Worm (Caenorhabditis elegans) whole organism, L4/young adult: ENCODE data around the gene fre-1.

Experiments used
- W03F9.2 ChIP-seq: fragments of 150-350 bp; optimal IDR thresholded peaks from 2 replicates; lab custom pipeline; 2014; ENCODE audit warnings: missing biosample characterization, missing genetic modification characterization
- dao-5 ChIP-seq: sonication (generic microtip); optimal IDR thresholded peaks from 2 replicates; lab custom pipeline; 2016; ENCODE audit warnings: missing genotype, missing genetic modification characterization, moderate library complexity, missing compliant biosample characterization
- him-1 ChIP-seq: sonication (generic microtip); optimal IDR thresholded peaks from 2 replicates; lab custom pipeline; 2016; ENCODE audit warnings: missing genotype, missing genetic modification reagents, missing genetic modification characterization, missing compliant biosample characterization

fre-1 gene

DNA sequence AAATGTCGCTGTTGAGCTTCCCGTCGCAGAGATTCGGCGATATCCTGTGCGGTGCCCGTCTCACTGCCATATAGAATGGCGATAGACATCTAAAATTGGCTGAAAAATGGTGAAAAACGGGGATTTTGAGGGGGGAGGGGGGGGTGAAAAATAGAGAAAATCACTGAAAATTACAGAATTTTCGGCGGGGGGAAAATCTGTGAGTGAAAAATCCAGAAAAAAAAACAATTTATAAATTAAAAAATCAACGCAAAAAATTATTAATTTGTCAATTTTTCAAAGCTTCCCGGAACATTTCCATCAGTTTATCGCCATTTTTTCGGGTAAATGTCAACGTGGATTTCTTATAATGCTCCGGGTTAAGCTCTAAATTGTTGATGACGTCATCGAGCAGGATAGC lies at the start of gene fre-1:
Gene fre-1, minus strand, starts transcription at position 101 of the 400 bp plus-strand sequence.
- TF ChIP-seq dao-5 (tag; lab: Kevin White, UChicago): no peak
- TF ChIP-seq W03F9.2: no peak
- no peak for TF ChIP-seq him-1 (tag; lab: Kevin White, UChicago)

DNA sequence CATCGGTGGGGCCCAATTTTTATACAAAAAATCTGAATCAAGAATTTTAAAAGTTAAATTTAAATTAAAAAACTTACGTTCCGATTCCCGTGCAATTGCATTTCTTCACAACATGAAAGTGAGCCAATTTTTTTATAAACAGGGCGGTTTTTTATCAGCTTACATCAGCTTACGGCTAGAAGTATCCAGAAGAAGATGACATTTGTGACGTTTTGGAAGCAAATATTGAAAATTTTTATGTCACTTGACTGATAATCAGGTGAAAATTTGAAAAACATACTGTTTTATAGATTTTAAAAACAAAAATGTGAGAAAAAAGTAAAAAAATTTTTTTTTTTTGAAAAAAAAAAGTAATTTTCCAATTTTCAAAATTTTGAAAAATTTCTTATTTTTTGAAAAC lies 47.7 kb upstream of the fre-1 start, which contains the start of gene Y113G7A.22:
Gene Y113G7A.22, minus strand, starts transcription at position 101 of the 400 bp plus-strand sequence.
- TF ChIP-seq dao-5 (tag; lab: Kevin White, UChicago): no peak
- TF ChIP-seq him-1 (tag; lab: Kevin White, UChicago): no peak
- no peak for TF ChIP-seq W03F9.2

DNA sequence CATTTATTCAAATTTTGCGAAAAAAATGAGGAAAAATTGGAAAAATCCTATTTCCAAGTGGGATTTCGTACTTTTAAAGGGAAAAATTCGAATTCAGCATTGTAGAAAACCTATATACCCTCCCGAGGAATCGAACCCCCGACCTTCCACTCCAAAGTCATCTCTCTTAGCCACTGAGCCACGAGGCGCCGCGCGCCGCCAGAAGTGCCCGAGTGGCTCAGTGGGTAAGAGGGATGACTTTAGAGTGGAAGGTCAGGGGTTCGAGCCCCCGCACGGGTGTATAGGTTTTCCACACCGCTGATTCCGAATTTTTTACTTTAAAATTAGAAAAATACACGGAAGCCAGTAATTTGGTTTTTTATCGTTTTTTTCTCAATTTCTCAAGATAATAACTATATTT lies 47.3 kb upstream of the fre-1 start:
- TF ChIP-seq dao-5 (tag; lab: Kevin White, UChicago): no peak
- no peak for TF ChIP-seq him-1 (tag; lab: Kevin White, UChicago)
- TF ChIP-seq W03F9.2: no peak

DNA sequence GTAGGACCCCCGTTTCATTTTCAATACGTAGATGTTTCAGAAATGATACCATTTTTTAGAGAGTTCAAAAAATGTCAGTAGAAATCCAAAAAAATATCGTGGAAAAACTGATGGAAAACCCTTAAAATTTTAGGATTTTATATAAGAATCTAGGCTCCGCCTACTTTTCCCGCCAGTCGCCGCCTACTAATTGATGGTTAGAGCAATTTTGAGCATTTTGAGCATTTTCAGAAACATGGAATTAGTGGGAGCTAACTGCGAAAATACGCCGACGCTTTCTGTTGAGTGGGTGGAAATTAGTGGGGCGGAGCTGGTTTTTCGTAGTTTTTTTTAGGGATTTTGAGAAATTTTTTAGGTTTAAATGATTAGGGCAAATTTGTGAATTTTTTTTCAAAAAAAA lies 45.6 kb upstream of the fre-1 start, which contains the start of gene ssu-1:
Gene ssu-1, minus strand, starts transcription at position 101 of the 400 bp plus-strand sequence.
- TF ChIP-seq W03F9.2 (no peak), him-1 (tag; lab: Kevin White, UChicago) (no peak), dao-5 (tag; lab: Kevin White, UChicago) (no peak)

DNA sequence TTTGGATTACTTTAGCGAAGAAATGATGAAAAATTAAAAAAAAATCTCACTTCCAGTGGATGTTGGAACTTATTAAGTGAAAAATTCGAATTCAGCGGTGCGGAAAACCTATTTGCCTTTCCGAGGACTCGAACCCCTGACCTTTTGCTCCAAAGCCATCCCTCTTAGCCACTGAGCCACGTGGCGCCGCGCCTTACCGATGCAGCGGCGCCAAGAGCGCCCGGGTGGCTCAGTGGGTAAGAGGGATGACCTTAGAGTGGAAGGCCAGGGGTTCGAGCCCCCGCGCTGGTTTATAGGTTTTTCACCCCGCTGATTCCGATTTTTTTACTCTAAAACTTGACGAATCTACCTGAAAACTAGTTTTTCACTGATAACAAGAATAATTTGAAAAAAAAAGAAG lies 40.0 kb upstream of the fre-1 start:
- TF ChIP-seq him-1 (tag; lab: Kevin White, UChicago) (no peak), dao-5 (tag; lab: Kevin White, UChicago) (no peak), W03F9.2 (no peak)

DNA sequence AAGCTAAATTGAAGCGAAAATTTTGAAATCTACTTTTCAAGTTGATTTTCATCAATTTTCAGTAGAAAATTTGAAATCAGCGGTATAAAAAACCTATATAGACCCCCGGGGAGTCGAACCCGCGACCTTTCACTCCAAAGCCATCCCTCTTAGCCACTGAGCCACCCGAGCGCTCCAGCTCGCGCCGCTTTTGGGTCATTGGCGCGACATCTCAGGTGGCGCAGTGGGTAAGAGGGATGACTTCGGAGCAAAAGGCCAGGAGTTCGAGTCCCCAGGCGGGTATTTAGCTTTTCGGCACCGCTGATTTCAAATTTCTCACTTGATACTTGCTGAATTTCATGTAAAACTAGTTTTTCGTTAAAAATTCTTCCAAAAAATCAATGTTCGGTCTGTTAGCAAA lies 39.1 kb upstream of the fre-1 start:
- TF ChIP-seq him-1 (tag; lab: Kevin White, UChicago): no peak
- TF ChIP-seq W03F9.2: no peak
- TF ChIP-seq dao-5 (tag; lab: Kevin White, UChicago): no peak

DNA sequence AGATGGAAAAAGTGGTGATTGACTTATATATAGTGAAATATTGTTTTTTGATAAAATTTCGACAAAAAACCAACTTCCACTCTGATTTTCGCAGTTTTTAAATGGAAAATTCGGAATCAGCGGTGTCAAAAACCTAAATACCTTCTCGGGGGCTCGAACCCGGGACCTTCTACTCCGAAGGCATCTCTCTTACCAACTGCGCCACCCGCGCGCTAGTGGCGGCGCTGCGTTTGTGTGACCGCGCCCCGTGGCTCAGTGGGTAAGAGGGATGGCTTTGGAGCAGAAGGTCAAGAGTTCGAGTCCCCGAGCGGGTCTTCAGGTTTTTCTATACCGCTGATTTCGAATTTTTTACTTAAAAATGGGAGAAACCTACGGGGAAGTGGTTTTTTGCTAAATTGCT lies 37.6 kb upstream of the fre-1 start:
- TF ChIP-seq W03F9.2 (no peak), dao-5 (tag; lab: Kevin White, UChicago) (no peak), him-1 (tag; lab: Kevin White, UChicago) (no peak)

DNA sequence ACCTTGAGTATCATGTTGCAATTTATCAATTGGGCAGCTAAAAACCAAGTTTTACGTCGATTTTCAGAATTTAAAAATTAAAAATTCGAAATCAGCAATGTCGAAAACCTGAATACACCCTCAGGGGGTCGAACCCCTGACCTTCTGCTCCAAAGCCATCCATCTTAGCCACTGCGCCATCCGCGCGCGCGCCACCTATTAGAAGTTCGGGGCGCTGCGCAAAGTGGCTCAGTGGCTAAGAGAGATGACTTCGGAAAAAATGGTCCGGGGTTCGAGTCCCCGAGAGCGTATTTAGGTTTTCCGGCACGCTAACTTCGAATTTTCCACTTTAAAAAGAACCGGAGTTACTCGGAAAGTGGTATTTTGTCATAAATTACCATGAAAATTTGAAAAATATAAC lies 36.9 kb upstream of the fre-1 start:
- TF ChIP-seq him-1 (tag; lab: Kevin White, UChicago): no peak
- no peak for TF ChIP-seq W03F9.2
- no peak for TF ChIP-seq dao-5 (tag; lab: Kevin White, UChicago)

DNA sequence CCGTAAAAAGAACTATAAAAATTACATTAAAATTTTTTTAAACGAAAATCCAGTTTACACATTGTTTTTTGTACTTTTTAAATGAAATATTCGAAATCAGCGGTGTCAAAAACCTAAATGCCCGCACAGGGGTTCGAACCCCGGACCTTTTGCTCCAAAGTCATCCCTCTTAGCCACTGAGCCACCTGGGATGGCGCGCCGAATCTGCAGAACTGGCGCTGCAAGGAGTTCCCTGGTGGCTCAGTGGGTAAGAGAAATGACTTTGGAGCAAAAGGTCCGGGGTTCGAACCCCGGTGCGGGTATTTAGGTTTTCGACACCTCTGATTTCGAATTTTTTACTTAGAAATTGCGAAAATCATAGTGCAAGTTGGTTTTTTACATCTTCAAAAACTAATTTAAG lies 36.1 kb upstream of the fre-1 start:
- no peak for TF ChIP-seq dao-5 (tag; lab: Kevin White, UChicago)
- TF ChIP-seq him-1 (tag; lab: Kevin White, UChicago): no peak
- no peak for TF ChIP-seq W03F9.2

DNA sequence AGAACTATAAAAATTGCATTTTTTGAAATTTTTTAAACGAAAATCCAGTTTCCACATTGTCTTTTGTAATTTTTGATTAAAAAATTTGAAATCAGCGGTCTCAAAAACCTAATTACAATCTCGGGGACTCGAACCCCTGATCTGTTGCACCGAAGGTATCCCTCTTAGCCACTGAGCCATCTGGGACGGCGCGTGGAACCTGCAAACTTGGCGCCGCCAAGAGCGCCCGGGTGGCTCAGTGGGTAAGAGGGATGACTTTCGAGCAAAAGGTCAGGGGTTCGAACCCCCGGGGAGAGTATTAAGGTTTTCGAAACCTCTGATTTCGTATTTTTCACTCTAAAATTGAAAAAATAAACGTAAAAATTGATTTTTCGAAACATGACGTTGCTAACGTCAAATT lies 35.5 kb upstream of the fre-1 start:
- no peak for TF ChIP-seq W03F9.2
- TF ChIP-seq him-1 (tag; lab: Kevin White, UChicago): no peak
- no peak for TF ChIP-seq dao-5 (tag; lab: Kevin White, UChicago)

DNA sequence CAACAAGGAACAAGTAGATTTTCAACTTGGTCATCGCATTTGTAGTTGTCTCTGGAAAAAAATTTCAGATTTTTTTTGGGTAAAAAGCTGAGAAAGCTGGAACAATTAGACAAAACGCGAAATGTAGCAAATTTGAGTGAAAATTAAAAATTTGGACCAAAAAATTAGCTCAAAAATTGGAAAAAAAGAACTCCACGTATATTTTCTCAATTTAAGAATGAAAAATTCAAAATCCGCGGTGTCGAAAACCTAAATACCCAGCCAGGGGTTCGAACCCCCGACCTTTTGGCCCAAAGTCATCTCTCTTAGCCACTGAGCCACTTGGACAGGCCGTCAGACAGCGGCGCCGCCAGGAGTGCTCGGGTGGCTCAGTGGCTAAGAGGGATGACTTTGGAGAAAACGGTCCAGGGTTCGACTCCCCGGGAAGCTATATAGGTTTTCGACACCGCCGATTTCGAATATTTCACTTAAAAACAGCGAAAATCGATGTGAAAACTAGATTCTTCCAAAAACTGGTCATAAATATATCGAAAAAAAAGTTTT lies 33.2 kb upstream of the fre-1 start, which contains the start of gene ncx-1:
Gene ncx-1, minus strand, starts transcription at position 51 of the 543 bp plus-strand sequence.
- TF ChIP-seq him-1 (tag; lab: Kevin White, UChicago) (no peak), W03F9.2 (no peak), dao-5 (tag; lab: Kevin White, UChicago) (no peak)

DNA sequence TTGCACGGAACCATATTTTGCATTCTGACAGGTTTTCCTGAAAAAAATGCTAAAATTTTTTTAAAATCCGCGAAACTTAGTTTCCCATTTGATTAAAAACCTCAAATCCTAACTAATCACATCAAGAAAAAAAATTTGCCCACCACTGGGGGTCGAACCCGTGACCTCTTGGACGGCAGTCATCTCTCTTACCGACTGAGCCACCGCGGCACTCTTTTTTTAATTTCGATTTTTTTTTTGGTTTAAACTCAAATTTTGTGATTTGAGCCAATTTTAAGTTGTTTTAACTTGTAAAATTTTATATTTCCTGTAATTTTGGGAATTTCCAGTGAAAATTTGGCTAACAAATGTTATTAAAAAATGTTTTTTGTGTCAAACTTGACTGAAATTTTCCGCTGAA lies 32.2 kb upstream of the fre-1 start:
- TF ChIP-seq dao-5 (tag; lab: Kevin White, UChicago) (no peak), him-1 (tag; lab: Kevin White, UChicago) (no peak), W03F9.2 (no peak)

DNA sequence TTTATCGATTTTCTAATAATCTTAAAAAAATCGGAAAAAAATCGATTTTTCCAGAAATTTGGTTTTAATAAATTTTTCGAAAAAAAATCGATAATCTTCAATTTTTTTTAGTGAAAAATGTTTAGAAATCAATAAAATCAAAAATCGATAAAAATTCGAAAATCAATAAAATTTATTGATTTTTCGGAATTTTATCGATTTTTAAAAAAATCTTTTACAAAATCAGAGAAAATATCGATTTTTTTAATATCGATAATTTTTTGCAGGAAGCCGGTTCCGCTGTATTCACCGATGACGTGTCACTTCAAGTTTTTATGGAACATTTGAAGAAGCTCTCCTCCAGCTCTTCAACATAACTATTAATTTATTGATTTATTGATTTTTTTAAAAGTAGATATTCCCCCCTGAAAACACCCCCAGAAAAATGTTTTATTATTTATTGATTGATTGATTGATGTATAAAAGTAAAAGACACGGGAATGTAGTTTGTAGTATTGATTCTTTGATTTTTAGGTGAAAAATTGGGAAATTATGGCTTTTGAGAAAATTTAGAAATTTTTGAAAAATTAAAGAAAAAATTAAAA lies 17.8 kb upstream of the fre-1 start:
- no peak for TF ChIP-seq him-1 (tag; lab: Kevin White, UChicago)
- TF ChIP-seq W03F9.2: no peak
- no peak for TF ChIP-seq dao-5 (tag; lab: Kevin White, UChicago)

DNA sequence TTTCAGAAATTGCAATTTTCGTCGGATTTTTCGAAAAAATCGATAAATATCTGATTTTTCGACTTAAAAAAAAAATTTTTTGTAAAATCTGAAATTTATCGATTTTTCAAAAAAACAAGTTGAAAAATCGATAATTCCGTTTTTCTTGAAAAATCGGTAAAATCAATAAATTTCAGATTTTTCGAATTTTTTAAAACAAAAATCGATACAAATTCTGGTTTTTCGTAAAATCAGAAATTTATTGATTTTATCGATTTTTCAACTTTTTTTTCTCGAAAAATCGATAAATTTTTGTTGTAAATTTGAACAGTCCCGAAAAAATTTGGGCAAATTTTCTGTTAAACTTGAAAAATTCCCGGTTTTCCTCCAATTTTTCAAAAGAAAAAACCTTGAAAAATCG lies 16.9 kb upstream of the fre-1 start:
- no peak for TF ChIP-seq dao-5 (tag; lab: Kevin White, UChicago)
- TF ChIP-seq him-1 (tag; lab: Kevin White, UChicago): no peak
- TF ChIP-seq W03F9.2: no peak

DNA sequence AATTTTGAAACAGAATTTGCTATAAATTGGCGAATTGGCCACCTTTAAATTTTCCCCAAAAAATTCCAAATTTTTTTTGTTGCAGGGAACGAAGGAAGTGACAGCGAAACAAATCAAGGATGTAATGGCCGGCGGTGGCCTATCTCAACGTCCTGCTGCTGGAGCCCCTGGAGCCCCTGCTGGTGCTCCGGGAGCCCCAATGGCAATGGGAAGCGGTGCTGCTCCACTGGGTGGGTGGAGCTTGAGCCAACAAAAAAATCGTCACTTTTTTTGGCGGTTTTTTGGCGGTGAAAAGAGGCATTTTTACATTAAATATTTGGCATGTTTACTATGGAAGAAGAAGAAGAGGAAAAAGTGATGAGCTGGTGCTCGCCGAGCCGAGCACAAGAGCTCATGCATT lies 9.6 kb upstream of the fre-1 start:
- TF ChIP-seq him-1 (tag; lab: Kevin White, UChicago): no peak
- TF ChIP-seq W03F9.2: no peak
- no peak for TF ChIP-seq dao-5 (tag; lab: Kevin White, UChicago)
